Fruit fly (Drosophila melanogaster) whole organism, embryonic: ENCODE results near the gene Tmc.

Experiments
- Blimp-1 ChIP-seq: fragments of 200-800 bp; sonication (Bioruptor generic); optimal IDR thresholded peaks from 3 replicates; lab custom pipeline; 2018; ENCODE audit warnings: missing biosample characterization, missing genetic modification characterization, mild to moderate bottlenecking, moderate library complexity, missing genetic modification reagents
- BtbVII ChIP-seq: fragments of 200-800 bp; sonication (Bioruptor generic); optimal IDR thresholded peaks from 3 replicates; lab custom pipeline; 2017; ENCODE audit warnings: missing biosample characterization, mild to moderate bottlenecking, missing genetic modification characterization
- CG10543 ChIP-seq: fragments of 200-800 bp; sonication (Bioruptor generic); optimal IDR thresholded peaks from 3 replicates; lab custom pipeline; 2017; ENCODE audit warnings: missing biosample characterization, mild to moderate bottlenecking, missing genetic modification characterization, moderate library complexity
- CG13894 ChIP-seq: fragments of 200-800 bp; sonication (Bioruptor generic); optimal IDR thresholded peaks from 3 replicates; lab custom pipeline; 2018; ENCODE audit warnings: missing biosample characterization, mild to moderate bottlenecking, missing genetic modification characterization, moderate library complexity
- CG2678 ChIP-seq: fragments of 200-800 bp; sonication (Bioruptor generic); optimal IDR thresholded peaks from 3 replicates; lab custom pipeline; 2019; ENCODE audit warnings: missing biosample characterization, mild to moderate bottlenecking, missing genetic modification characterization, moderate library complexity
- CG7372 ChIP-seq: fragments of 200-800 bp; sonication (Bioruptor generic); IDR thresholded peaks from 2 replicates; pipeline ENCODE4 v1.3.6; 2022; ENCODE audit warnings: missing biosample characterization, missing genetic modification characterization
- CG8290 ChIP-seq, 3 experiments: fragments of 200-800 bp; sonication (Bioruptor generic); optimal IDR thresholded peaks; 2 replicates each; lab custom pipeline; 2016 to 2019; ENCODE audit warnings: missing biosample characterization in 3 of 3, missing genetic modification characterization in 3 of 3, mild to moderate bottlenecking in 2 of 3, moderate library complexity in 1 of 3
- CTCF ChIP-seq: fragments of 200-800 bp; sonication (Bioruptor generic); optimal IDR thresholded peaks from 2 replicates; lab custom pipeline; 2017; ENCODE audit warnings: missing biosample characterization, mild to moderate bottlenecking, missing genetic modification characterization, moderate library complexity
- Drgx ChIP-seq: fragments of 200-800 bp; sonication (Bioruptor generic); IDR thresholded peaks from 2 replicates; pipeline ENCODE4 v1.3.6; 2022; ENCODE audit warnings: missing biosample characterization, missing genetic modification characterization
- Ets65A ChIP-seq: fragments of 200-800 bp; sonication (Bioruptor generic); peaks from one replicate; lab custom pipeline; 2016; ENCODE audit warnings: missing biosample characterization, missing genetic modification characterization
- GATAe ChIP-seq: fragments of 200-800 bp; sonication (Bioruptor generic); conservative IDR thresholded peaks from 2 replicates; pipeline ENCODE4 v1.3.6; 2022; ENCODE audit warnings: missing biosample characterization, missing genetic modification characterization
- Hr78 ChIP-seq, 2 experiments: fragments of 200-800 bp in 1 of 2; fragments of >200 bp in 1 of 2; sonication (Bioruptor generic) in 1 of 2; optimal IDR thresholded peaks; 2 replicates each; lab custom pipeline; 2017 to 2019; ENCODE audit warnings: missing biosample characterization in 2 of 2, missing genetic modification characterization in 2 of 2, mild to moderate bottlenecking in 1 of 2, moderate library complexity in 1 of 2
- Lpt ChIP-seq: fragments of >200 bp; optimal IDR thresholded peaks from 2 replicates; lab custom pipeline; 2018; ENCODE audit warnings: missing biosample characterization, missing genetic modification characterization
- Med ChIP-seq: fragments of 200-800 bp; sonication (Bioruptor generic); peaks from one replicate; lab custom pipeline; 2016; ENCODE audit warnings: missing biosample characterization, missing genetic modification characterization, mild to moderate bottlenecking, inconsistent platforms, moderate library complexity
- Myb ChIP-seq: fragments of 200-800 bp; sonication (Bioruptor generic); optimal IDR thresholded peaks from 2 replicates; lab custom pipeline; 2016; ENCODE audit warnings: missing biosample characterization, missing genetic modification characterization
- Pdp1 ChIP-seq, 2 experiments: fragments of 200-800 bp; sonication (Bioruptor generic); optimal IDR thresholded peaks; 3 replicates each; lab custom pipeline; 2016; ENCODE audit warnings: missing biosample characterization in 2 of 2, missing genetic modification characterization in 2 of 2, mild to moderate bottlenecking in 1 of 2, moderate library complexity in 1 of 2
- Trl ChIP-seq, 3 experiments: fragments of >200 bp in 2 of 3; fragments of 200-800 bp in 1 of 3; sonication (Bioruptor generic) in 1 of 3; optimal IDR thresholded peaks; 2 replicates in 1 of 3; 3 replicates in 2 of 3; lab custom pipeline; 2016 to 2017; ENCODE audit warnings: missing biosample characterization in 1 of 3, missing genetic modification characterization in 1 of 3
- cg ChIP-seq: fragments of 200-800 bp; sonication (Bioruptor generic); optimal IDR thresholded peaks from 3 replicates; lab custom pipeline; 2019; ENCODE audit warnings: missing biosample characterization, mild to moderate bottlenecking, missing genetic modification characterization, moderate library complexity
- chinmo ChIP-seq: fragments of 200-800 bp; sonication (Bioruptor generic); IDR thresholded peaks from 4 replicates; pipeline ENCODE4 v1.3.6; 2022; ENCODE audit warnings: missing biosample characterization, missing genetic modification characterization; ENCODE audit not compliant: partially characterized antibody
- corto ChIP-seq: fragments of 200-800 bp; sonication (Bioruptor generic); optimal IDR thresholded peaks from 2 replicates; lab custom pipeline; 2016; ENCODE audit warnings: missing biosample characterization, mild to moderate bottlenecking, missing genetic modification characterization, moderate library complexity
- dan ChIP-seq: fragments of 200-800 bp; sonication (Bioruptor generic); IDR thresholded peaks from 2 replicates; pipeline ENCODE4 v1.3.6; 2022; ENCODE audit warnings: missing biosample characterization, missing genetic modification characterization
- dpn ChIP-seq, 2 experiments: fragments of 200-800 bp; sonication (Bioruptor generic); optimal IDR thresholded peaks; 3 replicates each; lab custom pipeline; 2016; ENCODE audit warnings: missing biosample characterization in 2 of 2, missing genetic modification characterization in 2 of 2
- jigr1 ChIP-seq: fragments of 200-800 bp; sonication (Bioruptor generic); IDR thresholded peaks from 3 replicates; pipeline ENCODE4 v1.3.6; 2022; ENCODE audit warnings: missing biosample characterization, missing genetic modification characterization
- pzg ChIP-seq: fragments of 200-800 bp; sonication (Bioruptor generic); optimal IDR thresholded peaks from 3 replicates; lab custom pipeline; 2018; ENCODE audit warnings: missing biosample characterization, mild to moderate bottlenecking, missing genetic modification characterization, moderate library complexity
- sd ChIP-seq: fragments of 200-800 bp; sonication (Bioruptor generic); optimal IDR thresholded peaks from 3 replicates; lab custom pipeline; 2018; ENCODE audit warnings: missing biosample characterization, mild to moderate bottlenecking, missing genetic modification characterization, moderate library complexity
- slou ChIP-seq: fragments of 200-800 bp; sonication (Bioruptor generic); optimal IDR thresholded peaks from 3 replicates; lab custom pipeline; 2016; ENCODE audit warnings: missing biosample characterization, missing genetic modification characterization
- sqz ChIP-seq: fragments of 200-800 bp; sonication (Bioruptor generic); optimal IDR thresholded peaks from 3 replicates; lab custom pipeline; 2018; ENCODE audit warnings: missing biosample characterization, mild to moderate bottlenecking, missing genetic modification characterization
- tap ChIP-seq: fragments of 200-800 bp; optimal IDR thresholded peaks from 3 replicates; lab custom pipeline; 2019; ENCODE audit warnings: missing biosample characterization, mild to moderate bottlenecking, missing genetic modification characterization, moderate library complexity
- tll ChIP-seq, 2 experiments: fragments of 200-800 bp in 1 of 2; fragments of >200 bp in 1 of 2; sonication (Bioruptor generic) in 1 of 2; optimal IDR thresholded peaks; 2 replicates each; lab custom pipeline; 2017 to 2019; ENCODE audit warnings: missing biosample characterization in 2 of 2, missing genetic modification characterization in 2 of 2, mild to moderate bottlenecking in 1 of 2, moderate library complexity in 1 of 2
- usp ChIP-seq: fragments of >200 bp; optimal IDR thresholded peaks from 2 replicates; lab custom pipeline; 2017; ENCODE audit warnings: missing biosample characterization, missing genetic modification characterization
- wor ChIP-seq: fragments of 200-800 bp; sonication (Bioruptor generic); IDR thresholded peaks from 2 replicates; pipeline ENCODE4 v1.3.6; 2022; ENCODE audit warnings: missing biosample characterization, missing genetic modification characterization

Tmc gene

dm6 chr3L:9567748-9568147, 29.8 kb upstream of the Tmc start (continued):
- TF ChIP-seq wor: no peak
- 0 out of 2 replicates have a peak, but pooled peaks have one; percentile 13 for TF ChIP-seq CG7372 (GFP tag; lab: Robert Waterston, UW)
- TF ChIP-seq CG10543 (GFP tag; lab: Kevin White, UChicago): peak; percentile 43

- TF ChIP-seq Pdp1 (GFP tag; optimal IDR thresholded peaks at IDR 0.05; lab: Kevin White, UChicago): no peak
- peak; percentile 41 for TF ChIP-seq sd (tag; lab: Kevin White, UChicago)
- peak in 1 of 2 experiments; percentile 30 for TF ChIP-seq Hr78 (GFP tag; optimal IDR thresholded peaks at IDR 0.05; lab: Kevin White, UChicago)
- TF ChIP-seq corto (GFP tag; lab: Kevin White, UChicago): no peak
- TF ChIP-seq tll (GFP tag; optimal IDR thresholded peaks at IDR 0.05; lab: Kevin White, UChicago): no peak
- no peak for TF ChIP-seq BtbVII (GFP tag; lab: Kevin White, UChicago)
- no peak for TF ChIP-seq dpn (GFP tag; optimal IDR thresholded peaks at IDR 0.05; lab: Kevin White, UChicago)
- peak; percentile 94 for TF ChIP-seq Blimp-1 (GFP tag; lab: Kevin White, UChicago)
- peak; percentile 15 for TF ChIP-seq sqz (GFP tag; lab: Kevin White, UChicago)
These were observed 28.4 kb upstream of the Tmc start for dm6 chr3L:9569194-9569593.

- TF ChIP-seq Ets65A (GFP tag; lab: Kevin White, UChicago) (peak; percentile 41), GATAe (GFP tag; lab: Robert Waterston, UW) (no peak), Drgx (GFP tag; lab: Robert Waterston, UW) (0 out of 2 replicates have a peak, but pooled peaks have one; percentile 40)
- TF ChIP-seq, all 482 proteins: peak for 2
These were observed 27.7 kb upstream of the Tmc start for dm6 chr3L:9569849-9570248.

dm6 chr3L:9571629-9572028, 25.9 kb upstream of the Tmc start:
- TF ChIP-seq Pdp1 (GFP tag; optimal IDR thresholded peaks at IDR 0.05; lab: Kevin White, UChicago) (peak in 1 of 2 experiments; percentile 16), Trl (optimal IDR thresholded peaks at IDR 0.05; lab: Kevin White, UChicago) (peak in 1 of 2 experiments; percentile 34), Trl (GFP tag; optimal IDR thresholded peaks at IDR 0.05; lab: Kevin White, UChicago) (no peak), sd (tag; lab: Kevin White, UChicago) (peak; percentile 69), Lpt (GFP tag; lab: Kevin White, UChicago) (no peak), tap (tag; lab: Kevin White, UChicago) (no peak), cg (GFP tag; lab: Kevin White, UChicago) (peak; percentile 52), chinmo (0 out of 4 replicates have a peak, but pooled peaks have one; percentile 45), CG8290 (GFP tag; optimal IDR thresholded peaks at IDR 0.05; lab: Kevin White, UChicago) (no peak), CG8290 (tag; optimal IDR thresholded peaks at IDR 0.05; lab: Kevin White, UChicago) (peak in 1 of 2 experiments; percentile 14), Med (GFP tag; lab: Kevin White, UChicago) (peak; percentile 31), CG2678 (tag; lab: Kevin White, UChicago) (no peak), CTCF (GFP tag; lab: Kevin White, UChicago) (peak; percentile 35)

- no peak for TF ChIP-seq slou (GFP tag; lab: Kevin White, UChicago)
- TF ChIP-seq Pdp1 (GFP tag; optimal IDR thresholded peaks at IDR 0.05; lab: Kevin White, UChicago): peak in 1 of 2 experiments; percentile 69
- peak; percentile 72 for TF ChIP-seq Med (GFP tag; lab: Kevin White, UChicago)
These were observed 14.2 kb upstream of the Tmc start for dm6 chr3L:9583388-9583787.

- no peak for TF ChIP-seq dan (GFP tag; lab: Robert Waterston, UW)
These were observed 1.1 kb downstream of the Tmc start, which contains the start of gene CG3222 for dm6 chr3L:9598688-9599087. CG3222 (plus strand) TSS chr3L:9598988.

- TF ChIP-seq pzg (GFP tag; lab: Kevin White, UChicago) (no peak), Myb (GFP tag; lab: Kevin White, UChicago) (no peak), usp (GFP tag; lab: Kevin White, UChicago) (no peak), jigr1 (GFP tag; lab: Robert Waterston, UW) (no peak), CG13894 (no peak)
These were observed 3.7 kb downstream of the Tmc start, which contains the start of the genes CG3088 and CG3306 for dm6 chr3L:9601225-9601624. CG3088 (minus strand) TSS chr3L:9601325. CG3306 (plus strand) TSS chr3L:9601523.
